Worm (Caenorhabditis elegans) whole organism, midembryonic: ENCODE results near the gene F55B11.6.

Experiments used
- cog-1 ChIP-seq: sonication (generic microtip); optimal IDR thresholded peaks from 2 replicates; lab custom pipeline; 2016; ENCODE audit warnings: missing genetic modification characterization, missing compliant biosample characterization
- flt-1 ChIP-seq: fragments of 200-800 bp; sonication (Bioruptor generic); IDR thresholded peaks from 2 replicates; pipeline ENCODE4 v1.3.6; 2022; ENCODE audit warnings: missing genetic modification characterization, missing compliant biosample characterization
- ref-1 ChIP-seq: fragments of 200-800 bp; sonication (Bioruptor generic); conservative IDR thresholded peaks from 2 replicates; pipeline ENCODE4 v1.3.6; 2022; ENCODE audit warnings: missing genetic modification reagents, missing genetic modification characterization, missing compliant biosample characterization

- TF ChIP-seq flt-1 (GFP tag; lab: Robert Waterston, UW) (no peak), cog-1 (tag; lab: Kevin White, UChicago) (no peak), ref-1 (GFP tag; lab: Robert Waterston, UW) (no peak)
These were observed 2.8 kb downstream of the F55B11.6 start for ce11 chrIV:14414200-14414599.
